Worm (Caenorhabditis elegans): ENCODE data around the gene T16G12.6.
A peak's percentile ranks its signal among the peaks of the same experiment; 100 is the strongest.

The T16G12.6 gene

DNA sequence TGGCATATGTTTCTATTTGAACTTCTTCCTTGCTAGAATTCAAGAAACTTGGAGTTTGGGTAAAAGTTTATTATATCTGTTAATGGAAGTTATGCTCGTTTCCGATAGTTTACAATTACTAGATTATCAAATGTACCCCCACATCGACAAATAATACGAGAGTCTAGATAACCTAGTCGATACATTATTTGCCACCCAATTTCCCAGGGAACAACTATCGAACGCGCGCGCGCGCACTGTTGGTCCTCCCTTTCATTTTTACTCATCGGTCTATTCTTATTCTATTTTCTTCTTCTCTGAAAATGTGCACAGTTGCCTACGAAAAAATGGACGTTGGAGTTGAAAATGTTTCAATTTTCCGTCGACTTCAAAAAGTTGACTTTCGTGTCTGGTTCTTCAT lies 8.8 kb upstream of the T16G12.6 start, which contains the start of gene T16G12.13:
Gene T16G12.13, plus strand, starts transcription at position 293 of the 400 bp plus-strand sequence.
- TF ChIP-seq bed-2 (GFP tag; IDR thresholded peaks at IDR 0.05) (no peak), F22D6.2 (tag; optimal IDR thresholded peaks at IDR 0.05) (no peak), rcor-1 (GFP tag; IDR thresholded peaks at IDR 0.05) (no peak), efl-1 (GFP tag; optimal IDR thresholded peaks at IDR 0.05) (peak; percentile 31), aptf-2 (GFP tag; conservative IDR thresholded peaks at IDR 0.05) (peak; percentile 91), bed-1 (GFP tag; IDR thresholded peaks at IDR 0.05) (no peak), F39B2.1 (GFP tag; IDR thresholded peaks at IDR 0.05) (no peak), mes-4 (tag; optimal IDR thresholded peaks at IDR 0.05) (no peak), madf-6 (GFP tag; IDR thresholded peaks at IDR 0.05) (peak; percentile 37; the same call in 1 of the 2 replicates)

DNA sequence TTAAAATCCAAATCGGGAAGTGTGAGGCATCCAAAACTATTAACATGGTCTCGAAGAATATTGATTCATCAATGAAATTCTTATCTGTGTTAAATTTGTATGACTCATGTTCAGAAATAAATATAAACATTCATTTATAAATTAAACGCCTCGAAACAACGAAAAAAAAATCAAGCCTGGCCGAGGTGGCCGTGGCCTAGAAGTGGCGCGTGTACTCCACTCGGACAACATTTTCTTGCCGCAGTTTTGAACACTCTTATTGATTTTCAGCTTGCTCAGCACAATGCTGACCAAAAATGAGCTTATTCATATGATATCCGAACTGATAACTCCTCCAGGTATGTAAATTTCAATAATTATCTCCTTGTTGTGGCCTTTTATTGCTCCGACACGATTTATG lies 5.2 kb upstream of the T16G12.6 start, which contains the start of gene ekl-6:
Gene ekl-6, plus strand, starts transcription at position 265 of the 400 bp plus-strand sequence.
- TF ChIP-seq lin-54 (GFP tag; optimal IDR thresholded peaks at IDR 0.05) (no peak), mes-4 (tag; optimal IDR thresholded peaks at IDR 0.05) (no peak), lsl-1 (GFP tag; optimal IDR thresholded peaks at IDR 0.05) (peak; percentile 4), ztf-18 (tag; optimal IDR thresholded peaks at IDR 0.05) (peak; percentile 6), rec-8 (tag; optimal IDR thresholded peaks at IDR 0.05) (peak in 1 of 2 experiments; percentile 58), mcd-1 (GFP tag; IDR thresholded peaks at IDR 0.05) (peak; percentile 55), akir-1 (GFP tag; optimal IDR thresholded peaks at IDR 0.05) (no peak), D2030.7 (GFP tag; IDR thresholded peaks at IDR 0.05) (no peak), ama-1 (optimal IDR thresholded peaks at IDR 0.05) (no peak), ama-1 (GFP tag; optimal IDR thresholded peaks at IDR 0.05) (no peak), K12H6.12 (tag; optimal IDR thresholded peaks at IDR 0.05) (peak; percentile 11), ztf-6 (GFP tag; IDR thresholded peaks at IDR 0.05) (0 out of 2 replicates have a peak, but pooled peaks have one; percentile 6), zim-3 (tag; optimal IDR thresholded peaks at IDR 0.05) (no peak), ztf-22 (GFP tag; optimal IDR thresholded peaks at IDR 0.05) (no peak), hlh-26 (GFP tag; conservative IDR thresholded peaks at IDR 0.05) (no peak), egl-18 (GFP tag; IDR thresholded peaks at IDR 0.05) (no peak), unc-130 (GFP tag; optimal IDR thresholded peaks at IDR 0.05) (peak; percentile 79), aptf-2 (GFP tag; conservative IDR thresholded peaks at IDR 0.05) (0 out of 2 replicates have a peak, but pooled peaks have one; percentile 9), ceh-27 (GFP tag; optimal IDR thresholded peaks at IDR 0.05) (peak; percentile 67), unc-62 (GFP tag; optimal IDR thresholded peaks at IDR 0.05) (no peak), lir-1 (GFP tag; conservative IDR thresholded peaks at IDR 0.05) (0 out of 2 replicates have a peak, but pooled peaks have one; percentile 39), ZK185.1 (tag; optimal IDR thresholded peaks at IDR 0.05; ENCODE audit: poor library complexity, severe bottlenecking) (peak; percentile 89), B0261.1 (tag; optimal IDR thresholded peaks at IDR 0.05) (no peak), ztf-3 (GFP tag; optimal IDR thresholded peaks at IDR 0.05) (no peak), let-607 (tag; optimal IDR thresholded peaks at IDR 0.05) (peak in 1 of 2 experiments; percentile 41), athp-1 (tag; optimal IDR thresholded peaks at IDR 0.05) (no peak), cebp-2 (GFP tag; IDR thresholded peaks at IDR 0.05) (no peak), mxl-1 (tag; optimal IDR thresholded peaks at IDR 0.05) (no peak), K11D2.4 (GFP tag; IDR thresholded peaks at IDR 0.05) (no peak), ceh-91 (GFP tag; IDR thresholded peaks at IDR 0.05) (peak; percentile 42; the same call in 1 of the 2 replicates), Y79H2A.3 (GFP tag; conservative IDR thresholded peaks at IDR 0.05) (no peak), madf-6 (GFP tag; IDR thresholded peaks at IDR 0.05) (peak; percentile 53; the same call in 1 of the 2 replicates), B0019.2 (GFP tag; conservative IDR thresholded peaks at IDR 0.05) (0 out of 2 replicates have a peak, but pooled peaks have one; percentile 23), ztf-28 (GFP tag; IDR thresholded peaks at IDR 0.05) (no peak), bed-2 (GFP tag; IDR thresholded peaks at IDR 0.05) (0 out of 2 replicates have a peak, but pooled peaks have one; percentile 29), B0035.1 (tag; optimal IDR thresholded peaks at IDR 0.05) (no peak), Y95B8A.8 (GFP tag; IDR thresholded peaks at IDR 0.05) (no peak), attf-5 (GFP tag; optimal IDR thresholded peaks at IDR 0.05) (peak; percentile 44)
